Worm (Caenorhabditis elegans): ENCODE results near the gene srp-7.

srp-7 gene

ce11 chrV:8177349-8177748 lies 1.6 kb upstream of the srp-7 start, which contains the start of gene F20D6.9:
F20D6.9 (minus strand) TSS chrV:8177449.
- no peak for TF ChIP-seq tab-1 (GFP tag; IDR thresholded peaks at IDR 0.05)
- TF ChIP-seq klf-2 (GFP tag; conservative IDR thresholded peaks at IDR 0.05): no peak
- TF ChIP-seq T22C8.4 (GFP tag; IDR thresholded peaks at IDR 0.05): no peak
- no peak for TF ChIP-seq flt-1 (GFP tag; IDR thresholded peaks at IDR 0.05)
- no peak for TF ChIP-seq med-1 (GFP tag; optimal IDR thresholded peaks at IDR 0.05; ENCODE audit: insufficient read depth)
- no peak for TF ChIP-seq ztf-23 (GFP tag; IDR thresholded peaks at IDR 0.05)
- TF ChIP-seq ref-1 (GFP tag; conservative IDR thresholded peaks at IDR 0.05): no peak

ce11 chrV:8178279-8178678 lies 647 bp upstream of the srp-7 start:
- no peak for TF ChIP-seq ztf-23 (GFP tag; IDR thresholded peaks at IDR 0.05)
- no peak for TF ChIP-seq cog-1 (tag; optimal IDR thresholded peaks at IDR 0.05)
- no peak for TF ChIP-seq tab-1 (GFP tag; IDR thresholded peaks at IDR 0.05)
- no peak for TF ChIP-seq ztf-29 (GFP tag; IDR thresholded peaks at IDR 0.05)
- no peak for TF ChIP-seq klf-2 (GFP tag; conservative IDR thresholded peaks at IDR 0.05)
- no peak for TF ChIP-seq med-1 (GFP tag; optimal IDR thresholded peaks at IDR 0.05; ENCODE audit: insufficient read depth)
- no peak for TF ChIP-seq T22C8.4 (GFP tag; IDR thresholded peaks at IDR 0.05)
- no peak for TF ChIP-seq flt-1 (GFP tag; IDR thresholded peaks at IDR 0.05)
- TF ChIP-seq ref-1 (GFP tag; conservative IDR thresholded peaks at IDR 0.05): no peak

ce11 chrV:8183384-8183783 lies 4.5 kb downstream of the srp-7 start, which contains the start of gene srp-8:
srp-8 (plus strand) TSS chrV:8183684.
- TF ChIP-seq klf-2 (GFP tag; conservative IDR thresholded peaks at IDR 0.05): no peak
- no peak for TF ChIP-seq cog-1 (tag; optimal IDR thresholded peaks at IDR 0.05)
- no peak for TF ChIP-seq T22C8.4 (GFP tag; IDR thresholded peaks at IDR 0.05)
- TF ChIP-seq ztf-29 (GFP tag; IDR thresholded peaks at IDR 0.05): no peak
- TF ChIP-seq tab-1 (GFP tag; IDR thresholded peaks at IDR 0.05): no peak
- no peak for TF ChIP-seq flt-1 (GFP tag; IDR thresholded peaks at IDR 0.05)
- TF ChIP-seq ztf-23 (GFP tag; IDR thresholded peaks at IDR 0.05): no peak
- TF ChIP-seq ref-1 (GFP tag; conservative IDR thresholded peaks at IDR 0.05): no peak
- TF ChIP-seq med-1 (GFP tag; optimal IDR thresholded peaks at IDR 0.05; ENCODE audit: insufficient read depth): no peak

- TF ChIP-seq T22C8.4 (GFP tag; IDR thresholded peaks at IDR 0.05): no peak
Observed at ce11 chrV:8185737-8186136, 6.8 kb downstream of the srp-7 start, which contains the start of gene F20D6.2. F20D6.2 (plus strand) TSS chrV:8186037.

- TF ChIP-seq klf-2 (GFP tag; conservative IDR thresholded peaks at IDR 0.05) (no peak), cog-1 (tag; optimal IDR thresholded peaks at IDR 0.05) (no peak), flt-1 (GFP tag; IDR thresholded peaks at IDR 0.05) (no peak), ref-1 (GFP tag; conservative IDR thresholded peaks at IDR 0.05) (no peak), med-1 (GFP tag; optimal IDR thresholded peaks at IDR 0.05; ENCODE audit: insufficient read depth) (no peak), ztf-29 (GFP tag; IDR thresholded peaks at IDR 0.05) (no peak), T22C8.4 (GFP tag; IDR thresholded peaks at IDR 0.05) (no peak), tab-1 (GFP tag; IDR thresholded peaks at IDR 0.05) (no peak)
Observed at ce11 chrV:8188421-8188820, 9.5 kb downstream of the srp-7 start, which contains the start of gene F20D6.15. F20D6.15 (minus strand) TSS chrV:8188467.

- TF ChIP-seq ztf-29 (GFP tag; IDR thresholded peaks at IDR 0.05) (no peak), cog-1 (tag; optimal IDR thresholded peaks at IDR 0.05) (no peak), med-1 (GFP tag; optimal IDR thresholded peaks at IDR 0.05; ENCODE audit: insufficient read depth) (no peak), T22C8.4 (GFP tag; IDR thresholded peaks at IDR 0.05) (no peak), ztf-23 (GFP tag; IDR thresholded peaks at IDR 0.05) (no peak), klf-2 (GFP tag; conservative IDR thresholded peaks at IDR 0.05) (no peak), tab-1 (GFP tag; IDR thresholded peaks at IDR 0.05) (no peak), flt-1 (GFP tag; IDR thresholded peaks at IDR 0.05) (no peak), ref-1 (GFP tag; conservative IDR thresholded peaks at IDR 0.05) (no peak)
Observed at ce11 chrV:8190016-8190415, 11.1 kb downstream of the srp-7 start, which contains the start of gene F20D6.12. F20D6.12 (minus strand) TSS chrV:8190116.

ce11 chrV:8190430-8190829 lies 11.5 kb downstream of the srp-7 start, which contains the start of gene F20D6.1:
F20D6.1 (plus strand) TSS chrV:8190730.
- TF ChIP-seq klf-2 (GFP tag; conservative IDR thresholded peaks at IDR 0.05) (no peak), ref-1 (GFP tag; conservative IDR thresholded peaks at IDR 0.05) (no peak), ztf-23 (GFP tag; IDR thresholded peaks at IDR 0.05) (no peak), ztf-29 (GFP tag; IDR thresholded peaks at IDR 0.05) (no peak), med-1 (GFP tag; optimal IDR thresholded peaks at IDR 0.05; ENCODE audit: insufficient read depth) (no peak), tab-1 (GFP tag; IDR thresholded peaks at IDR 0.05) (no peak), T22C8.4 (GFP tag; IDR thresholded peaks at IDR 0.05) (no peak), flt-1 (GFP tag; IDR thresholded peaks at IDR 0.05) (no peak), cog-1 (tag; optimal IDR thresholded peaks at IDR 0.05) (no peak)

- TF ChIP-seq ref-1 (GFP tag; conservative IDR thresholded peaks at IDR 0.05) (no peak), tab-1 (GFP tag; IDR thresholded peaks at IDR 0.05) (no peak), med-1 (GFP tag; optimal IDR thresholded peaks at IDR 0.05; ENCODE audit: insufficient read depth) (no peak), T22C8.4 (GFP tag; IDR thresholded peaks at IDR 0.05) (no peak), ztf-23 (GFP tag; IDR thresholded peaks at IDR 0.05) (no peak), flt-1 (GFP tag; IDR thresholded peaks at IDR 0.05) (no peak), klf-2 (GFP tag; conservative IDR thresholded peaks at IDR 0.05) (no peak), ztf-29 (GFP tag; IDR thresholded peaks at IDR 0.05) (no peak)
Observed at ce11 chrV:8195889-8196418, 17.0 kb downstream of the srp-7 start, which contains the start of gene F20D6.10. F20D6.10 (minus strand) TSS chrV:8195939.

- TF ChIP-seq ztf-29 (GFP tag; IDR thresholded peaks at IDR 0.05) (no peak), T22C8.4 (GFP tag; IDR thresholded peaks at IDR 0.05) (no peak), klf-2 (GFP tag; conservative IDR thresholded peaks at IDR 0.05) (no peak), med-1 (GFP tag; optimal IDR thresholded peaks at IDR 0.05; ENCODE audit: insufficient read depth) (no peak), ztf-23 (GFP tag; IDR thresholded peaks at IDR 0.05) (no peak), ref-1 (GFP tag; conservative IDR thresholded peaks at IDR 0.05) (no peak), tab-1 (GFP tag; IDR thresholded peaks at IDR 0.05) (no peak), cog-1 (tag; optimal IDR thresholded peaks at IDR 0.05) (no peak), flt-1 (GFP tag; IDR thresholded peaks at IDR 0.05) (no peak)
Observed at ce11 chrV:8196993-8197392, 18.1 kb downstream of the srp-7 start.

ce11 chrV:8198994-8199393 lies 20.1 kb downstream of the srp-7 start, which contains the start of gene F20D6.11:
F20D6.11 (minus strand) TSS chrV:8199094.
- TF ChIP-seq T22C8.4 (GFP tag; IDR thresholded peaks at IDR 0.05): no peak
- no peak for TF ChIP-seq med-1 (GFP tag; optimal IDR thresholded peaks at IDR 0.05; ENCODE audit: insufficient read depth)
- TF ChIP-seq klf-2 (GFP tag; conservative IDR thresholded peaks at IDR 0.05): no peak
- no peak for TF ChIP-seq ztf-23 (GFP tag; IDR thresholded peaks at IDR 0.05)
- TF ChIP-seq ref-1 (GFP tag; conservative IDR thresholded peaks at IDR 0.05): no peak
- TF ChIP-seq cog-1 (tag; optimal IDR thresholded peaks at IDR 0.05): no peak
- TF ChIP-seq ztf-29 (GFP tag; IDR thresholded peaks at IDR 0.05): no peak
- TF ChIP-seq flt-1 (GFP tag; IDR thresholded peaks at IDR 0.05): no peak
- no peak for TF ChIP-seq tab-1 (GFP tag; IDR thresholded peaks at IDR 0.05)
